Worm (Caenorhabditis elegans): ENCODE results near the gene del-7.
A peak's percentile ranks its signal among the peaks of the same experiment; 100 is the strongest.

DNA sequence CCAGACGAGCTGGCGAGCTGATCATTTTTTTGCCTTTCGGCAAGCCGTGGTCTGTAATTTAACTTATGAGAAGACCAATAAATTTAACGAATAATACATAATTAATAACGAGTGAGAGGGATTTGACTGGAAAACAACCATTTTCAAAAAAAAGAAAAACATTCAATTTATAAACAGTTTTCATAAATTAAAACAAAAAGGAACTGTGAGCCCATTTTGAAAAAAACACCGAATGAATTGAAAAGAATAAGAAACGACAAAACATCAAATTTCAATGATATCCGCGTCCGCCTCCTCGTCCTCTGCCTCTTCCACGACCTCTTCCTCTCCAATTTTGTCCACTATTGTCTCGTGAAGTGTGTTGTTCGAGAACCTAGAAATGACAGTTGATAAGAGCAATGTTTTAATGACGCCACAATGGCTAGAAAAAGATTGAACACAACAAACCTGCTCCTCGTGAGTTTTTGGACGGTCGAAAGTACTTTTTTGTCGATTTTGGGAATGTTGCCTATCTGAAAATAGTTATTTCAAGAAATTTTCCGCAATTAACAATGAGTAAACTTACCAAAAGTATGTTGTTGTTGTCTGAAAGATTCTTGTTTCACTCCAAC lies 23.7 kb downstream of the del-7 start, which contains the start of gene tag-321:
- TF ChIP-seq madf-6 (GFP tag; IDR thresholded peaks at IDR 0.05) (no peak), egl-18 (GFP tag; IDR thresholded peaks at IDR 0.05) (no peak), tbp1 (GFP tag; optimal IDR thresholded peaks at IDR 0.05) (no peak), nhr-179 (tag; optimal IDR thresholded peaks at IDR 0.05) (no peak), let-526 (GFP tag; IDR thresholded peaks at IDR 0.05) (no peak), dpl-1 (GFP tag; optimal IDR thresholded peaks at IDR 0.05) (no peak), hrde-1 (tag; optimal IDR thresholded peaks at IDR 0.05; ENCODE audit: borderline replicate concordance) (no peak), pha-4 (tag; optimal IDR thresholded peaks at IDR 0.05) (no peak), nhr-80 (tag; optimal IDR thresholded peaks at IDR 0.05) (peak; percentile 63), ama-1 (optimal IDR thresholded peaks at IDR 0.05) (no peak), ama-1 (GFP tag; optimal IDR thresholded peaks at IDR 0.05) (no peak)
